Worm (Caenorhabditis elegans) whole organism, L4 larva: ENCODE results near the gene mig-15.

Source experiments
- F10B5.3 ChIP-seq: sonication (generic microtip); optimal IDR thresholded peaks from 2 replicates; lab custom pipeline; 2016; ENCODE audit warnings: mild to moderate bottlenecking, missing genetic modification characterization, missing compliant biosample characterization
- T20F7.1 ChIP-seq: fragments of 200-800 bp; sonication (Bioruptor generic); optimal IDR thresholded peaks from 2 replicates; lab custom pipeline; 2018; ENCODE audit warnings: mild to moderate bottlenecking, missing genetic modification characterization, missing compliant biosample characterization
- Y48G9A.11 ChIP-seq: fragments of 200-800 bp; sonication (Bioruptor generic); IDR thresholded peaks from 2 replicates; pipeline ENCODE4 v1.3.6; 2022; ENCODE audit warnings: missing genetic modification reagents, missing genetic modification characterization, missing compliant biosample characterization
- ZK546.5 ChIP-seq, 2 experiments: sonication (generic microtip); optimal IDR thresholded peaks; 2 replicates each; lab custom pipeline; 2017; ENCODE audit warnings: missing biosample characterization in 2 of 2, missing genetic modification characterization in 2 of 2
- ceh-28 ChIP-seq: fragments of 150-350 bp; optimal IDR thresholded peaks from 2 replicates; lab custom pipeline; 2014; ENCODE audit warnings: missing biosample characterization, missing genetic modification reagents, missing genetic modification characterization
- ceh-62 ChIP-seq: sonication (generic microtip); optimal IDR thresholded peaks from 2 replicates; lab custom pipeline; 2017; ENCODE audit warnings: missing biosample characterization, missing genetic modification characterization
- ceh-82 ChIP-seq: sonication (generic microtip); optimal IDR thresholded peaks from 2 replicates; lab custom pipeline; 2017; ENCODE audit warnings: missing biosample characterization, missing genetic modification characterization
- ces-1 ChIP-seq: fragments of 150-350 bp; sonication (generic microtip); optimal IDR thresholded peaks from 4 replicates; lab custom pipeline; 2014; ENCODE audit warnings: missing biosample characterization, missing genetic modification reagents, missing genetic modification characterization
- ctbp-1 ChIP-seq: fragments of 200-800 bp; sonication (Bioruptor generic); IDR thresholded peaks from 2 replicates; pipeline ENCODE4 v1.3.6; 2022; ENCODE audit warnings: missing genetic modification reagents, missing genetic modification characterization, missing compliant biosample characterization
- daf-16 ChIP-seq, 3 experiments: sonication (generic microtip); optimal IDR thresholded peaks; 2 replicates each; lab custom pipeline; 2016 to 2017; ENCODE audit warnings: missing genetic modification characterization in 3 of 3, missing genetic modification reagents in 3 of 3, mild to moderate bottlenecking in 2 of 3, missing compliant biosample characterization in 2 of 3, missing biosample characterization in 1 of 3, moderate library complexity in 1 of 3
- daf-8 ChIP-seq: fragments of 200-800 bp; sonication (Bioruptor generic); IDR thresholded peaks from 2 replicates; pipeline ENCODE4 v1.3.6; 2022; ENCODE audit warnings: missing genetic modification characterization, missing compliant biosample characterization
- dmd-6 ChIP-seq: fragments of 200-800 bp; sonication (Bioruptor generic); IDR thresholded peaks from 2 replicates; pipeline ENCODE4 v1.3.6; 2022; ENCODE audit warnings: missing genetic modification reagents, missing genetic modification characterization, missing compliant biosample characterization
- dve-1 ChIP-seq: sonication (generic microtip); optimal IDR thresholded peaks from 2 replicates; lab custom pipeline; 2017; ENCODE audit warnings: antibody characterized with exemption, mild to moderate bottlenecking, missing genetic modification characterization, missing compliant biosample characterization; ENCODE audit not compliant: insufficient read depth
- egl-27 ChIP-seq: sonication (generic microtip); optimal IDR thresholded peaks from 3 replicates; lab custom pipeline; 2017; ENCODE audit warnings: missing biosample characterization, missing genetic modification reagents, missing genetic modification characterization
- egl-43 ChIP-seq: fragments of 200-800 bp; sonication (Bioruptor generic); IDR thresholded peaks from 2 replicates; pipeline ENCODE4 v1.3.6; 2022; ENCODE audit warnings: missing genetic modification reagents, missing genetic modification characterization, missing compliant biosample characterization
- fos-1 ChIP-seq: fragments of 150-350 bp; optimal IDR thresholded peaks from 2 replicates; lab custom pipeline; 2014; ENCODE audit warnings: missing biosample characterization, missing genetic modification characterization
- gei-8 ChIP-seq: fragments of 200-800 bp; sonication (Bioruptor generic); optimal IDR thresholded peaks from 2 replicates; lab custom pipeline; 2018; ENCODE audit warnings: mild to moderate bottlenecking, missing genetic modification characterization, missing compliant biosample characterization
- hlh-11 ChIP-seq: fragments of 200-800 bp; sonication (Bioruptor generic); optimal IDR thresholded peaks from 2 replicates; lab custom pipeline; 2018; ENCODE audit warnings: mild to moderate bottlenecking, missing genetic modification characterization, missing compliant biosample characterization
- hlh-30 ChIP-seq: sonication (generic microtip); optimal IDR thresholded peaks from 2 replicates; lab custom pipeline; 2017; ENCODE audit warnings: antibody characterized with exemption, mild to moderate bottlenecking, missing genetic modification characterization, missing compliant biosample characterization; ENCODE audit not compliant: insufficient read depth
- hmg-1.1 ChIP-seq: fragments of 200-800 bp; sonication (Bioruptor generic); IDR thresholded peaks from 2 replicates; pipeline ENCODE4 v1.3.6; 2022; ENCODE audit warnings: missing genetic modification reagents, missing genetic modification characterization, missing compliant biosample characterization
- lin-15B ChIP-seq: fragments of 150-350 bp; sonication (generic microtip); optimal IDR thresholded peaks from 3 replicates; lab custom pipeline; 2014; ENCODE audit warnings: missing biosample characterization, missing genetic modification characterization
- lin-38 ChIP-seq: fragments of 200-800 bp; sonication (Bioruptor generic); IDR thresholded peaks from 2 replicates; pipeline ENCODE4 v1.3.6; 2022; ENCODE audit warnings: missing genetic modification reagents, missing genetic modification characterization, missing compliant biosample characterization
- lin-39 ChIP-seq: fragments of 150-350 bp; optimal IDR thresholded peaks from 2 replicates; lab custom pipeline; 2014; ENCODE audit warnings: missing biosample characterization, missing genetic modification reagents, missing genetic modification characterization
- mdl-1 ChIP-seq, 2 experiments: fragments of 150-350 bp in 1 of 2; sonication (generic microtip) in 1 of 2; optimal IDR thresholded peaks; 2 replicates each; lab custom pipeline; 2014 to 2017; ENCODE audit warnings: missing biosample characterization in 2 of 2, missing genetic modification characterization in 2 of 2
- mes-2 ChIP-seq: sonication (generic microtip); optimal IDR thresholded peaks from 2 replicates; lab custom pipeline; 2016; ENCODE audit warnings: missing genotype, mild to moderate bottlenecking, missing genetic modification characterization, missing compliant biosample characterization; ENCODE audit not compliant: poor library complexity, severe bottlenecking
- nhr-10 ChIP-seq: fragments of 150-350 bp; optimal IDR thresholded peaks from 2 replicates; lab custom pipeline; 2014; ENCODE audit warnings: missing biosample characterization, missing genetic modification characterization
- nhr-11 ChIP-seq: fragments of 150-350 bp; optimal IDR thresholded peaks from 2 replicates; lab custom pipeline; 2014; ENCODE audit warnings: missing biosample characterization, missing genetic modification characterization
- nhr-237 ChIP-seq: sonication (generic microtip); optimal IDR thresholded peaks from 2 replicates; lab custom pipeline; 2017; ENCODE audit warnings: missing biosample characterization, missing genetic modification characterization
- nhr-28 ChIP-seq: fragments of 150-350 bp; optimal IDR thresholded peaks from 2 replicates; lab custom pipeline; 2014; ENCODE audit warnings: missing biosample characterization, missing genetic modification characterization
- pha-4 ChIP-seq, 2 experiments: fragments of 150-350 bp in 1 of 2; fragments of 200-800 bp in 1 of 2; sonication (Bioruptor generic) in 1 of 2; IDR thresholded peaks in 1 of 2; optimal IDR thresholded peaks in 1 of 2; 2 replicates each; pipeline versions ENCODE4 v1.3.6 to Lab custom; 2014 to 2022; ENCODE audit warnings: missing genetic modification characterization in 2 of 2, missing genetic modification reagents in 2 of 2, missing biosample characterization in 1 of 2, missing compliant biosample characterization in 1 of 2
- pqm-1 ChIP-seq: sonication (generic microtip); optimal IDR thresholded peaks from 2 replicates; lab custom pipeline; 2017; ENCODE audit warnings: missing biosample characterization, missing genetic modification characterization
- rbr-2 ChIP-seq: sonication (generic microtip); optimal IDR thresholded peaks from 2 replicates; lab custom pipeline; 2016; ENCODE audit warnings: missing genotype, missing genetic modification characterization, missing compliant biosample characterization
- set-16 ChIP-seq: fragments of 200-800 bp; sonication (Bioruptor generic); IDR thresholded peaks from 2 replicates; pipeline ENCODE4 v1.3.6; 2022; ENCODE audit warnings: missing genetic modification reagents, missing genetic modification characterization, missing compliant biosample characterization
- snpc-4 ChIP-seq: fragments of 150-350 bp; optimal IDR thresholded peaks from 2 replicates; lab custom pipeline; 2014; ENCODE audit warnings: missing biosample characterization, missing genetic modification characterization
- spr-1 ChIP-seq: sonication (generic microtip); optimal IDR thresholded peaks from 2 replicates; lab custom pipeline; 2016; ENCODE audit warnings: mild to moderate bottlenecking, missing genetic modification characterization, missing compliant biosample characterization
- spr-3 ChIP-seq: fragments of 200-800 bp; sonication (Bioruptor generic); optimal IDR thresholded peaks from 2 replicates; lab custom pipeline; 2018; ENCODE audit warnings: mild to moderate bottlenecking, missing genetic modification characterization, missing compliant biosample characterization
- unc-39 ChIP-seq: sonication (generic microtip); optimal IDR thresholded peaks from 2 replicates; lab custom pipeline; 2017; ENCODE audit warnings: missing biosample characterization, missing genetic modification characterization
- unc-62 ChIP-seq, 3 experiments: fragments of 150-350 bp in 1 of 3; sonication (generic microtip); optimal IDR thresholded peaks in 2 of 3; peaks in 1 of 3; 1 replicate in 1 of 3; 2 replicates in 2 of 3; lab custom pipeline; 2014 to 2017; ENCODE audit warnings: missing biosample characterization in 3 of 3, missing genetic modification characterization in 3 of 3, missing genetic modification reagents in 3 of 3, missing genotype in 1 of 3
- zag-1 ChIP-seq: fragments of 150-350 bp; optimal IDR thresholded peaks from 2 replicates; lab custom pipeline; 2014; ENCODE audit warnings: missing biosample characterization, missing genetic modification characterization
- zfp-3 ChIP-seq: fragments of 200-800 bp; sonication (Bioruptor generic); conservative IDR thresholded peaks from 2 replicates; pipeline ENCODE4 v1.3.6; 2022; ENCODE audit warnings: missing genetic modification reagents, missing genetic modification characterization, missing compliant biosample characterization
- zip-2 ChIP-seq: fragments of 150-350 bp; optimal IDR thresholded peaks from 2 replicates; lab custom pipeline; 2014; ENCODE audit warnings: missing biosample characterization, missing genetic modification characterization

Gene mig-15

ce11 chrX:10404051-10404450 lies 24.4 kb downstream of the mig-15 start:
- TF ChIP-seq rbr-2 (tag; lab: Kevin White, UChicago) (no peak), hmg-1.1 (no peak), lin-15B (no peak), pqm-1 (tag; lab: Kevin White, UChicago) (no peak), mdl-1 (tag; optimal IDR thresholded peaks at IDR 0.05; lab: Kevin White, UChicago) (no peak), nhr-11 (tag; lab: Kevin White, UChicago) (no peak), unc-62 (GFP tag; optimal IDR thresholded peaks at IDR 0.05 in 1 of 2; lab: Kevin White, UChicago) (peak in 1 of 2 experiments; percentile 98), unc-62 (tag; optimal IDR thresholded peaks at IDR 0.05; lab: Kevin White, UChicago) (no peak), daf-16 (GFP tag; optimal IDR thresholded peaks at IDR 0.05; lab: Kevin White, UChicago) (no peak), daf-16 (tag; optimal IDR thresholded peaks at IDR 0.05; lab: Kevin White, UChicago) (no peak)

DNA sequence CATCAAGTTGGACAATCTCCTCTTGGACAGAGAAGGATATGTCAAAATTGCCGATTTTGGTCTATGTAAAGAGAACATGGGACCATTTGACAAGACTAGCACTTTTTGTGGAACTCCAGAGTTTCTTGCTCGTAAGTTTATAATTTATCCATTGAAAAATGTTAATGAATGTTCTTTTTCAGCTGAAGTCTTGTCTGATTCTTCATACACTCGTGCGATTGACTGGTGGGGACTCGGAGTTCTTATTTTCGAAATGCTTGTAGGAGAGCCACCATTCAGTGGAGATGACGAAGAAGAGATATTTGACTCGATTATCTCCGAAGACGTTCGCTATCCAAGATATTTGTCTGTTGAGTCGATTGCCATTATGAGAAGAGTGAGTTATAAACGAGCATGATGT lies 27.3 kb downstream of the mig-15 start:
- peak in 1 of 2 experiments; percentile 91 for TF ChIP-seq unc-62 (GFP tag; optimal IDR thresholded peaks at IDR 0.05 in 1 of 2; lab: Kevin White, UChicago)
- no peak for TF ChIP-seq unc-62 (tag; optimal IDR thresholded peaks at IDR 0.05; lab: Kevin White, UChicago)
- TF ChIP-seq fos-1: no peak

DNA sequence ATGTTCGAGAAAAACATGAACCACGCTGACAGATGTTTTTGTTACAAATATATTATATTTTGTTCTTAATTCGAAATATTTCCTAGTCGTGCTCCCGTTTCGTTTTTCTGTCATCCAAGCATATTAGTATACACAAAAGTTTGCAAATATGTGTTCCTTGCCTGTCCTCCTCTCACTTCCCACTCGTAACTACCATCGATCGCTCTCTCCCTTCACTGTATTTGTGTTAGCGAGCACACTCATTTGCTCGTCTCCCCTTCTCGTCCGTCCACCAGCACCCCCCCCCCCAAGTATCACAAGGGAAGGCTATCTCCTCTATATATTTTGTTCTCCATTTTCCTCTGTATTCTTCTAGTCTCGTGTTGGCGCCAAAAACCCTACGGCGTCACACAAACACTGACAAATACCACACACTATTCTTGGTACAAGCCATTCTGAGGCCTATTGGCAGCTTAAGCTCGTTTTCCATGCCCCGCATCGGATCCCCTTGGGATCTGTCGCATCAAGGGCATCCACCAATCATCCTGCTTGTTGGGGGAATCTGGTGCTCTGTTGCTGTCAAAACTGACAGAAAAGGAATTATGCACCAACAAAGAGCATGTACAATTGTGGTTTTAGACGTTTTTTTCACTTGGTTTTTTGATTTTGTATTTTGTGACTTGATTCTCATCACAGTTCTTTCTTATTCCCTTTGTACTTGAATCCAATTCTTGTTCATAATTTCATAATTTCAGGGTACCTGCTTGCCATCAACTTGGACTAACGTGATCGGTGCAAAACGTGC lies 31.8 kb downstream of the mig-15 start, which contains the start of gene pkn-1:
Gene pkn-1 (plus strand): TSS at position 734 of the 784 bp plus-strand sequence.
- TF ChIP-seq pha-4 (GFP tag; IDR thresholded peaks at IDR 0.05; lab: Robert Waterston, UW) (no peak), pha-4 (tag; optimal IDR thresholded peaks at IDR 0.05; lab: Kevin White, UChicago) (peak; percentile 54), gei-8 (GFP tag; lab: Kevin White, UChicago) (no peak), mes-2 (peak; percentile 35), ceh-62 (tag; lab: Kevin White, UChicago) (no peak), spr-3 (GFP tag; lab: Kevin White, UChicago) (no peak), ctbp-1 (GFP tag; lab: Robert Waterston, UW) (no peak), snpc-4 (tag; lab: Kevin White, UChicago) (no peak), zag-1 (no peak), unc-62 (GFP tag; optimal IDR thresholded peaks at IDR 0.05 in 1 of 2; lab: Kevin White, UChicago) (peak in 1 of 2 experiments; percentile 99), unc-62 (tag; optimal IDR thresholded peaks at IDR 0.05; lab: Kevin White, UChicago) (no peak), egl-27 (tag; lab: Kevin White, UChicago) (no peak), zip-2 (tag; lab: Kevin White, UChicago) (no peak), ceh-82 (tag; lab: Kevin White, UChicago) (no peak), egl-43 (GFP tag; lab: Robert Waterston, UW) (peak; percentile 62; the same call in 1 of the 2 replicates), nhr-10 (no peak), hlh-11 (tag; lab: Kevin White, UChicago) (peak; percentile 20), lin-15B (no peak), hlh-30 (peak; percentile 53)

- no peak for TF ChIP-seq spr-1
- peak; percentile 26 for TF ChIP-seq dve-1
- TF ChIP-seq ceh-28 (tag; lab: Kevin White, UChicago): no peak
- no peak for TF ChIP-seq lin-39
- TF ChIP-seq ces-1: no peak
- TF ChIP-seq nhr-237 (tag; lab: Kevin White, UChicago): no peak
- TF ChIP-seq ctbp-1 (GFP tag; lab: Robert Waterston, UW): no peak
- TF ChIP-seq lin-38 (GFP tag; lab: Robert Waterston, UW): 0 out of 2 replicates have a peak, but pooled peaks have one; percentile 26
- TF ChIP-seq Y48G9A.11 (GFP tag; lab: Robert Waterston, UW): no peak
- no peak for TF ChIP-seq daf-16 (GFP tag; optimal IDR thresholded peaks at IDR 0.05; lab: Kevin White, UChicago)
- TF ChIP-seq daf-16 (tag; optimal IDR thresholded peaks at IDR 0.05; lab: Kevin White, UChicago): peak; percentile 45
- TF ChIP-seq F10B5.3 (tag; lab: Kevin White, UChicago): no peak
- no peak for TF ChIP-seq daf-8 (GFP tag; lab: Robert Waterston, UW)
- peak; percentile 30 for TF ChIP-seq dmd-6
- TF ChIP-seq zag-1: no peak
- peak in 1 of 2 experiments; percentile 25 for TF ChIP-seq unc-62 (GFP tag; optimal IDR thresholded peaks at IDR 0.05 in 1 of 2; lab: Kevin White, UChicago)
- TF ChIP-seq unc-62 (tag; optimal IDR thresholded peaks at IDR 0.05; lab: Kevin White, UChicago): no peak
- no peak for TF ChIP-seq zfp-3 (GFP tag; lab: Robert Waterston, UW)
- TF ChIP-seq unc-39 (tag; lab: Kevin White, UChicago): no peak
- TF ChIP-seq set-16 (GFP tag; lab: Robert Waterston, UW): 0 out of 2 replicates have a peak, but pooled peaks have one; percentile 18
- peak; percentile 28 for TF ChIP-seq nhr-28
- no peak for TF ChIP-seq T20F7.1 (GFP tag; lab: Kevin White, UChicago)
- TF ChIP-seq hmg-1.1: peak; percentile 46; the same call in 1 of the 2 replicates
- TF ChIP-seq ZK546.5 (tag; optimal IDR thresholded peaks at IDR 0.05; lab: Kevin White, UChicago): no peak
- TF ChIP-seq mes-2: peak; percentile 45
Observed at ce11 chrX:10395668-10396067, 32.8 kb downstream of the mig-15 start.
